Fruit fly (Drosophila melanogaster) whole organism: ENCODE results near the gene CG17350.

ENCODE experiments used
- CG8478 ChIP-seq: fragments of >200 bp; optimal IDR thresholded peaks from 2 replicates; lab custom pipeline; 2018; ENCODE audit warnings: inconsistent platforms
- pan ChIP-seq: fragments of >200 bp; optimal IDR thresholded peaks from 2 replicates; lab custom pipeline; 2017
- usp ChIP-seq: fragments of >200 bp; optimal IDR thresholded peaks from 2 replicates; lab custom pipeline; 2017; ENCODE audit warnings: missing biosample characterization, missing genetic modification characterization, mixed read lengths

- TF ChIP-seq pan (lab: Kevin White, UChicago) (no peak), usp (GFP tag; lab: Kevin White, UChicago) (no peak), CG8478 (lab: Kevin White, UChicago) (no peak)
Measured at dm6 chr2L:19403398-19403797, 22.7 kb downstream of the CG17350 start.
